Worm (Caenorhabditis elegans) whole organism, L4 larva: Measurements from ENCODE around the gene sre-10.

Source experiments
- F10B5.3 ChIP-seq: sonication (generic microtip); optimal IDR thresholded peaks from 2 replicates; lab custom pipeline; 2016; ENCODE audit warnings: mild to moderate bottlenecking, missing genetic modification characterization, missing compliant biosample characterization
- F37D6.2 ChIP-seq: sonication (generic microtip); optimal IDR thresholded peaks from 2 replicates; lab custom pipeline; 2016; ENCODE audit warnings: mild to moderate bottlenecking, missing genetic modification characterization, missing compliant biosample characterization
- T20F7.1 ChIP-seq: fragments of 200-800 bp; sonication (Bioruptor generic); optimal IDR thresholded peaks from 2 replicates; lab custom pipeline; 2018; ENCODE audit warnings: mild to moderate bottlenecking, missing genetic modification characterization, missing compliant biosample characterization
- Y105C5A.15 ChIP-seq: fragments of 200-800 bp; sonication (Bioruptor generic); IDR thresholded peaks from 2 replicates; pipeline ENCODE4 v1.3.6; 2022; ENCODE audit warnings: missing genetic modification characterization, missing compliant biosample characterization
- aha-1 ChIP-seq: fragments of 150-350 bp; peaks from one replicate; lab custom pipeline; 2014; ENCODE audit warnings: missing biosample characterization, missing genetic modification characterization
- ceh-32 ChIP-seq: sonication (generic microtip); optimal IDR thresholded peaks from 2 replicates; lab custom pipeline; 2016; ENCODE audit warnings: mild to moderate bottlenecking, missing genetic modification characterization, missing compliant biosample characterization; ENCODE audit not compliant: poor library complexity
- ces-1 ChIP-seq: fragments of 150-350 bp; sonication (generic microtip); optimal IDR thresholded peaks from 4 replicates; lab custom pipeline; 2014; ENCODE audit warnings: missing biosample characterization, missing genetic modification reagents, missing genetic modification characterization
- dmd-6 ChIP-seq: fragments of 200-800 bp; sonication (Bioruptor generic); IDR thresholded peaks from 2 replicates; pipeline ENCODE4 v1.3.6; 2022; ENCODE audit warnings: missing genetic modification reagents, missing genetic modification characterization, missing compliant biosample characterization
- dpl-1 ChIP-seq: fragments of 150-350 bp; optimal IDR thresholded peaks from 2 replicates; lab custom pipeline; 2014; ENCODE audit warnings: missing biosample characterization, missing genetic modification reagents, missing genetic modification characterization
- lim-7 ChIP-seq: fragments of 200-800 bp; sonication (Bioruptor generic); IDR thresholded peaks from 2 replicates; pipeline ENCODE4 v1.3.6; 2022; ENCODE audit warnings: missing genetic modification characterization, missing compliant biosample characterization
- lin-15B ChIP-seq: fragments of 150-350 bp; sonication (generic microtip); optimal IDR thresholded peaks from 3 replicates; lab custom pipeline; 2014; ENCODE audit warnings: missing biosample characterization, missing genetic modification characterization
- lin-38 ChIP-seq: fragments of 200-800 bp; sonication (Bioruptor generic); IDR thresholded peaks from 2 replicates; pipeline ENCODE4 v1.3.6; 2022; ENCODE audit warnings: missing genetic modification reagents, missing genetic modification characterization, missing compliant biosample characterization
- madf-9 ChIP-seq: fragments of 200-800 bp; sonication (Bioruptor generic); conservative IDR thresholded peaks from 2 replicates; pipeline ENCODE4 v1.3.6; 2022; ENCODE audit warnings: missing genetic modification reagents, missing genetic modification characterization, missing compliant biosample characterization
- mes-2 ChIP-seq: sonication (generic microtip); optimal IDR thresholded peaks from 2 replicates; lab custom pipeline; 2016; ENCODE audit warnings: missing genotype, mild to moderate bottlenecking, missing genetic modification characterization, missing compliant biosample characterization; ENCODE audit not compliant: poor library complexity, severe bottlenecking
- nhr-11 ChIP-seq: fragments of 150-350 bp; optimal IDR thresholded peaks from 2 replicates; lab custom pipeline; 2014; ENCODE audit warnings: missing biosample characterization, missing genetic modification characterization
- nhr-25 ChIP-seq: sonication (generic microtip); optimal IDR thresholded peaks from 2 replicates; lab custom pipeline; 2017; ENCODE audit warnings: missing genetic modification characterization, mild to moderate bottlenecking, missing compliant biosample characterization, antibody characterized with exemption, moderate library complexity, borderline replicate concordance; ENCODE audit not compliant: insufficient read depth
- nhr-28 ChIP-seq: fragments of 150-350 bp; optimal IDR thresholded peaks from 2 replicates; lab custom pipeline; 2014; ENCODE audit warnings: missing biosample characterization, missing genetic modification characterization
- nhr-77 ChIP-seq: fragments of 150-350 bp; optimal IDR thresholded peaks from 2 replicates; lab custom pipeline; 2014; ENCODE audit warnings: missing biosample characterization, missing genetic modification characterization
- saeg-2 ChIP-seq: fragments of 200-800 bp; sonication (Bioruptor generic); IDR thresholded peaks from 2 replicates; pipeline ENCODE4 v1.3.6; 2022; ENCODE audit warnings: missing genetic modification reagents, missing genetic modification characterization, missing compliant biosample characterization
- snpc-4 ChIP-seq: fragments of 150-350 bp; optimal IDR thresholded peaks from 2 replicates; lab custom pipeline; 2014; ENCODE audit warnings: missing biosample characterization, missing genetic modification characterization
- spr-1 ChIP-seq: sonication (generic microtip); optimal IDR thresholded peaks from 2 replicates; lab custom pipeline; 2016; ENCODE audit warnings: mild to moderate bottlenecking, missing genetic modification characterization, missing compliant biosample characterization
- unc-130 ChIP-seq: sonication (generic microtip); optimal IDR thresholded peaks from 2 replicates; lab custom pipeline; 2016; ENCODE audit warnings: missing genetic modification reagents, missing genetic modification characterization, missing compliant biosample characterization
- vab-7 ChIP-seq: fragments of 200-800 bp; sonication (Bioruptor generic); IDR thresholded peaks from 2 replicates; pipeline ENCODE4 v1.3.6; 2022; ENCODE audit warnings: missing genetic modification reagents, missing genetic modification characterization, missing compliant biosample characterization
- zfp-3 ChIP-seq: fragments of 200-800 bp; sonication (Bioruptor generic); conservative IDR thresholded peaks from 2 replicates; pipeline ENCODE4 v1.3.6; 2022; ENCODE audit warnings: missing genetic modification reagents, missing genetic modification characterization, missing compliant biosample characterization
- zip-11 ChIP-seq: fragments of 200-800 bp; sonication (Bioruptor generic); IDR thresholded peaks from 2 replicates; pipeline ENCODE4 v1.3.6; 2022; ENCODE audit warnings: missing genetic modification characterization, missing compliant biosample characterization

sre-10 gene

ce11 chrV:7166709-7167108 lies 34.4 kb downstream of the sre-10 start, which contains the start of gene ugt-36:
TSS of gene ugt-36 (plus strand) at chrV:7167009.
- TF ChIP-seq unc-130 (GFP tag; lab: Kevin White, UChicago), result no peak
- peak; percentile 16 for TF ChIP-seq nhr-28 (tag; lab: Kevin White, UChicago)
- TF ChIP-seq zip-11 (GFP tag; lab: Robert Waterston, UW), result no peak

ce11 chrV:7175201-7175600 lies 42.9 kb downstream of the sre-10 start, which contains the start of gene lgc-39:
TSS of gene lgc-39 (plus strand) at chrV:7175501.
- TF ChIP-seq nhr-25, result no peak
- no peak for TF ChIP-seq madf-9 (GFP tag; lab: Robert Waterston, UW)
- TF ChIP-seq vab-7, result no peak
- TF ChIP-seq lin-15B (tag; lab: Kevin White, UChicago), result no peak
- no peak for TF ChIP-seq spr-1 (tag; lab: Kevin White, UChicago)
- no peak for TF ChIP-seq F37D6.2 (tag; lab: Kevin White, UChicago)
- TF ChIP-seq dmd-6 (GFP tag; lab: Robert Waterston, UW), result no peak
- no peak for TF ChIP-seq snpc-4 (tag; lab: Kevin White, UChicago)
- no peak for TF ChIP-seq Y105C5A.15 (GFP tag; lab: Robert Waterston, UW)
- TF ChIP-seq T20F7.1, result no peak
- TF ChIP-seq saeg-2 (GFP tag; lab: Robert Waterston, UW), result no peak
- TF ChIP-seq zfp-3 (GFP tag; lab: Robert Waterston, UW), result no peak
- TF ChIP-seq F10B5.3 (tag; lab: Kevin White, UChicago), result no peak
- no peak for TF ChIP-seq nhr-11 (tag; lab: Kevin White, UChicago)
- no peak for TF ChIP-seq mes-2 (tag; lab: Kevin White, UChicago)
- TF ChIP-seq ces-1 (GFP tag; lab: Kevin White, UChicago), result no peak
- no peak for TF ChIP-seq lim-7
- TF ChIP-seq nhr-77 (tag; lab: Kevin White, UChicago), result no peak
- no peak for TF ChIP-seq ceh-32 (tag; lab: Kevin White, UChicago)
- TF ChIP-seq lin-38 (GFP tag; lab: Robert Waterston, UW), result no peak

- TF ChIP-seq aha-1 (tag; lab: Kevin White, UChicago) (peak; percentile 72), dpl-1 (GFP tag; lab: Kevin White, UChicago) (peak; percentile 1), lin-38 (GFP tag; lab: Robert Waterston, UW) (no peak), mes-2 (tag; lab: Kevin White, UChicago) (peak; percentile 47)
- TF ChIP-seq, all 104 proteins: peak for 3
Observed at ce11 chrV:7178843-7179242, 46.5 kb downstream of the sre-10 start, which contains the start of gene cpsf-2. TSS of gene cpsf-2 (plus strand) at chrV:7179172.
